Fruit fly (Drosophila melanogaster) whole organism: ENCODE measurements around the gene CLS.

Source experiments
- CG8478 ChIP-seq: fragments of >200 bp; optimal IDR thresholded peaks from 2 replicates; lab custom pipeline; 2018; ENCODE audit warnings: inconsistent platforms
- Dll ChIP-seq: fragments of >200 bp; optimal IDR thresholded peaks from 2 replicates; lab custom pipeline; 2017
- EcR ChIP-seq, 2 experiments: fragments of >200 bp; optimal IDR thresholded peaks; 2 replicates each; lab custom pipeline; 2017; ENCODE audit warnings: missing biosample characterization in 2 of 2, missing genetic modification characterization in 2 of 2, missing genetic modification reagents in 2 of 2
- psq ChIP-seq: fragments of >200 bp; optimal IDR thresholded peaks from 2 replicates; lab custom pipeline; 2017

- no peak for TF ChIP-seq psq (lab: Kevin White, UChicago)
- no peak for TF ChIP-seq CG8478 (lab: Kevin White, UChicago)
- no peak for TF ChIP-seq Dll (lab: Kevin White, UChicago)
- no peak for TF ChIP-seq EcR (GFP tag; optimal IDR thresholded peaks at IDR 0.05; lab: Kevin White, UChicago)
Measured at dm6 chr3R:25638961-25639360, 48.2 kb downstream of the CLS start.
